Worm (Caenorhabditis elegans) whole organism, midembryonic: ENCODE measurements around the gene C23H3.5.
A peak's percentile ranks its signal among the peaks of the same experiment; 100 is the strongest.

Experiments
- T22C8.4 ChIP-seq: fragments of 200-800 bp; sonication (Bioruptor generic); IDR thresholded peaks from 2 replicates; pipeline ENCODE4 v1.3.6; 2022; ENCODE audit warnings: missing genetic modification characterization, missing compliant biosample characterization
- cog-1 ChIP-seq: sonication (generic microtip); optimal IDR thresholded peaks from 2 replicates; lab custom pipeline; 2016; ENCODE audit warnings: missing genetic modification characterization, missing compliant biosample characterization
- flt-1 ChIP-seq: fragments of 200-800 bp; sonication (Bioruptor generic); IDR thresholded peaks from 2 replicates; pipeline ENCODE4 v1.3.6; 2022; ENCODE audit warnings: missing genetic modification characterization, missing compliant biosample characterization
- klf-2 ChIP-seq: fragments of 200-800 bp; sonication (Bioruptor generic); conservative IDR thresholded peaks from 2 replicates; pipeline ENCODE4 v1.3.6; 2022; ENCODE audit warnings: missing genetic modification reagents, missing genetic modification characterization, missing compliant biosample characterization
- med-1 ChIP-seq: sonication (generic microtip); optimal IDR thresholded peaks from 2 replicates; lab custom pipeline; 2017; ENCODE audit warnings: missing genetic modification characterization, mild to moderate bottlenecking, missing compliant biosample characterization, antibody characterized with exemption, missing genetic modification reagents; ENCODE audit not compliant: insufficient read depth
- ref-1 ChIP-seq: fragments of 200-800 bp; sonication (Bioruptor generic); conservative IDR thresholded peaks from 2 replicates; pipeline ENCODE4 v1.3.6; 2022; ENCODE audit warnings: missing genetic modification reagents, missing genetic modification characterization, missing compliant biosample characterization
- tab-1 ChIP-seq: fragments of 200-800 bp; sonication (Bioruptor generic); IDR thresholded peaks from 2 replicates; pipeline ENCODE4 v1.3.6; 2022; ENCODE audit warnings: missing genetic modification characterization, missing compliant biosample characterization
- ztf-23 ChIP-seq: fragments of 200-800 bp; sonication (Bioruptor generic); IDR thresholded peaks from 2 replicates; pipeline ENCODE4 v1.3.6; 2022; ENCODE audit warnings: missing genetic modification reagents, missing genetic modification characterization, missing compliant biosample characterization
- ztf-29 ChIP-seq: fragments of 200-800 bp; sonication (Bioruptor generic); IDR thresholded peaks from 2 replicates; pipeline ENCODE4 v1.3.6; 2022; ENCODE audit warnings: missing genetic modification reagents, missing genetic modification characterization, missing compliant biosample characterization

C23H3.5 gene

ce11 chrII:21953-22352 is 25.4 kb upstream of the C23H3.5 start:
- no peak for TF ChIP-seq klf-2 (GFP tag; lab: Robert Waterston, UW)
- no peak for TF ChIP-seq T22C8.4 (GFP tag; lab: Robert Waterston, UW)
- no peak for TF ChIP-seq tab-1 (GFP tag; lab: Robert Waterston, UW)
- TF ChIP-seq cog-1 (tag; lab: Kevin White, UChicago), result no peak
- TF ChIP-seq flt-1 (GFP tag; lab: Robert Waterston, UW), result no peak
- no peak for TF ChIP-seq ztf-29
- TF ChIP-seq med-1 (GFP tag; lab: Kevin White, UChicago), result no peak
- no peak for TF ChIP-seq ztf-23
- no peak for TF ChIP-seq ref-1

DNA sequence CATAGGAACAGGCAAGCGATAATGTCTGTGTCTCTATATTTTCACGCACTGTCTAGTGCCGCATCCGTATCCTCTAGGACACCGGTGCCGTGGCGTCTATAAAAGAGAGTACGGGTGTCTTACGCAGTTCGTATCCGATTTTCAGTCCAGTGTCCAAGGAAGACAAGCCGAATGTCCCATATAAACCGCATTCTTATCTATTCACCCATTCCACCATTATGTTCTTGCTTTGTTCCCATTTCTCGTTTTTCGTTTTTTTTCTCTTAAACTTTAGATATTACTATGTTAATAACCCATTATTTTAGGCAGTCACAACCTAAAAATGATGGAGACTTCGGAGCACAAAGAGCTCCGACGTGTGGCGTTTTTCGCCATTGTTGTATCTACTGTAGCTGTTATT is 24.4 kb upstream of the C23H3.5 start, which contains the start of gene sqt-2:
TSS of gene sqt-2 (plus strand) at position 301 of the 400 bp plus-strand sequence.
- TF ChIP-seq cog-1 (tag; lab: Kevin White, UChicago) (no peak), tab-1 (GFP tag; lab: Robert Waterston, UW) (no peak), flt-1 (GFP tag; lab: Robert Waterston, UW) (no peak), ref-1 (no peak), ztf-29 (no peak), klf-2 (GFP tag; lab: Robert Waterston, UW) (no peak), T22C8.4 (GFP tag; lab: Robert Waterston, UW) (no peak), ztf-23 (no peak), med-1 (GFP tag; lab: Kevin White, UChicago) (no peak)

- no peak for TF ChIP-seq T22C8.4 (GFP tag; lab: Robert Waterston, UW)
- no peak for TF ChIP-seq ref-1
- no peak for TF ChIP-seq flt-1 (GFP tag; lab: Robert Waterston, UW)
- TF ChIP-seq cog-1 (tag; lab: Kevin White, UChicago), result no peak
These were observed 23.6 kb upstream of the C23H3.5 start for ce11 chrII:23739-24138.

DNA sequence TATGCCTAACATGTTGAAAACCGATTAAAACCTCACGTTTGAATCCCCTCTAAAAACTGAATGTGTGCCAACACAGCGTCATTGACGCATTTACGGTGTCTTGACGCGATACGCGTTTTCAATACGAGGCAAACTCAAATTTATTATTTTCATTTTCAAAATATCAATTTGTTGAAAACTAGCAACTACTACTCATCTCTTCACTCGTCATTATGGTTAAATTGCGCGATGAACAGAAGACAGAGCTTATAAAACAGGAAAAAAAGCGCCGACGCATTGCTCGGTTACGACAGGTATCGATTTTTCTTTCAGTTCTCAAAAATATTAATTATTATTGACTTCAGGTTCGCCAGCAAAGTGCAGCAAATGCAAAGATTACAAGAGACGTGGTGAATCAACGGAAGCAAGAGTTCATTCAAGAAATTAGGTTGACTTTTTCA is 22.8 kb upstream of the C23H3.5 start, which contains the start of gene enee-1:
TSS of gene enee-1 (plus strand) at position 108 of the 440 bp plus-strand sequence.
- TF ChIP-seq flt-1 (GFP tag; lab: Robert Waterston, UW) (no peak), cog-1 (tag; lab: Kevin White, UChicago) (peak; percentile 26), med-1 (GFP tag; lab: Kevin White, UChicago) (no peak), ztf-29 (no peak), ref-1 (no peak), klf-2 (GFP tag; lab: Robert Waterston, UW) (no peak), tab-1 (GFP tag; lab: Robert Waterston, UW) (no peak), T22C8.4 (GFP tag; lab: Robert Waterston, UW) (no peak), ztf-23 (0 out of 2 replicates have a peak, but pooled peaks have one; percentile 56)

- TF ChIP-seq tab-1 (GFP tag; lab: Robert Waterston, UW) (no peak), cog-1 (tag; lab: Kevin White, UChicago) (no peak), ztf-29 (no peak), med-1 (GFP tag; lab: Kevin White, UChicago) (no peak), klf-2 (GFP tag; lab: Robert Waterston, UW) (no peak), flt-1 (GFP tag; lab: Robert Waterston, UW) (no peak), ref-1 (no peak), ztf-23 (no peak), T22C8.4 (GFP tag; lab: Robert Waterston, UW) (no peak)
These were observed 19.1 kb upstream of the C23H3.5 start, which contains the start of gene F23F1.4 for ce11 chrII:28283-28682. Gene F23F1.4 (minus strand): TSS chrII:28423.

- TF ChIP-seq ref-1 (no peak), ztf-29 (no peak), med-1 (GFP tag; lab: Kevin White, UChicago) (no peak), cog-1 (tag; lab: Kevin White, UChicago) (no peak), flt-1 (GFP tag; lab: Robert Waterston, UW) (no peak), klf-2 (GFP tag; lab: Robert Waterston, UW) (no peak), ztf-23 (no peak), T22C8.4 (GFP tag; lab: Robert Waterston, UW) (no peak), tab-1 (GFP tag; lab: Robert Waterston, UW) (no peak)
These were observed 17.8 kb upstream of the C23H3.5 start for ce11 chrII:29578-29977.

ce11 chrII:31521-31920 is 15.9 kb upstream of the C23H3.5 start, which contains the start of the genes F23F1.5 and fbxc-54:
Gene F23F1.5 (minus strand): TSS chrII:31584.
Gene fbxc-54 (plus strand): TSS chrII:31719.
- TF ChIP-seq med-1 (GFP tag; lab: Kevin White, UChicago) (no peak), cog-1 (tag; lab: Kevin White, UChicago) (no peak), tab-1 (GFP tag; lab: Robert Waterston, UW) (no peak), T22C8.4 (GFP tag; lab: Robert Waterston, UW) (no peak), klf-2 (GFP tag; lab: Robert Waterston, UW) (no peak), ztf-29 (no peak), flt-1 (GFP tag; lab: Robert Waterston, UW) (no peak), ref-1 (no peak)

ce11 chrII:33904-34303 is 13.5 kb upstream of the C23H3.5 start, which contains the start of gene F23F1.2:
Gene F23F1.2 (plus strand): TSS chrII:34204.
- TF ChIP-seq tab-1 (GFP tag; lab: Robert Waterston, UW) (no peak), med-1 (GFP tag; lab: Kevin White, UChicago) (no peak), klf-2 (GFP tag; lab: Robert Waterston, UW) (no peak), ztf-29 (no peak), flt-1 (GFP tag; lab: Robert Waterston, UW) (no peak), ztf-23 (no peak), cog-1 (tag; lab: Kevin White, UChicago) (no peak), ref-1 (no peak)

- TF ChIP-seq T22C8.4 (GFP tag; lab: Robert Waterston, UW), result no peak
- no peak for TF ChIP-seq cog-1 (tag; lab: Kevin White, UChicago)
- no peak for TF ChIP-seq tab-1 (GFP tag; lab: Robert Waterston, UW)
- TF ChIP-seq ref-1, result no peak
- TF ChIP-seq flt-1 (GFP tag; lab: Robert Waterston, UW), result no peak
- TF ChIP-seq ztf-29, result no peak
- no peak for TF ChIP-seq ztf-23
- no peak for TF ChIP-seq klf-2 (GFP tag; lab: Robert Waterston, UW)
- no peak for TF ChIP-seq med-1 (GFP tag; lab: Kevin White, UChicago)
These were observed 10.2 kb upstream of the C23H3.5 start, which contains the start of gene F23F1.6 for ce11 chrII:37213-37612. Gene F23F1.6 (minus strand): TSS chrII:37313.
